Fruit fly (Drosophila melanogaster) whole organism, embryonic: ENCODE measurements around the gene Wee1.
A peak's percentile ranks its signal among the peaks of the same experiment; 100 is the strongest.

ENCODE experiments used
- Ada2b ChIP-seq: fragments of 200-800 bp; sonication (Bioruptor generic); IDR thresholded peaks from 2 replicates; pipeline ENCODE4 v1.3.6; 2022; ENCODE audit warnings: missing biosample characterization, missing genetic modification characterization
- Aef1 ChIP-seq: fragments of 200-800 bp; sonication (Bioruptor generic); IDR thresholded peaks from 3 replicates; pipeline ENCODE4 v1.3.6; 2022; ENCODE audit warnings: missing biosample characterization, missing genetic modification characterization
- CG10267 ChIP-seq: fragments of 200-800 bp; sonication (Bioruptor generic); optimal IDR thresholded peaks from 2 replicates; lab custom pipeline; 2018; ENCODE audit warnings: missing biosample characterization, mild to moderate bottlenecking, missing genetic modification characterization, moderate library complexity
- CG10274 ChIP-seq: fragments of 200-800 bp; sonication (Bioruptor generic); optimal IDR thresholded peaks from 3 replicates; lab custom pipeline; 2017; ENCODE audit warnings: missing biosample characterization, mild to moderate bottlenecking, missing genetic modification characterization
- CG10959 ChIP-seq: fragments of 200-800 bp; sonication (Bioruptor generic); IDR thresholded peaks from 2 replicates; pipeline ENCODE4 v1.3.6; 2022; ENCODE audit warnings: missing biosample characterization, missing genetic modification characterization
- CG13123 ChIP-seq: fragments of 200-800 bp; sonication (Bioruptor generic); optimal IDR thresholded peaks from 2 replicates; lab custom pipeline; 2016; ENCODE audit warnings: missing biosample characterization, missing genetic modification characterization
- CG14014 ChIP-seq: fragments of 200-800 bp; sonication (Bioruptor generic); IDR thresholded peaks from 2 replicates; pipeline ENCODE4 v1.3.6; 2022; ENCODE audit warnings: missing biosample characterization, missing genetic modification characterization
- CG14441 ChIP-seq: fragments of 200-800 bp; sonication (Bioruptor generic); IDR thresholded peaks from 2 replicates; pipeline ENCODE4 v1.3.6; 2022; ENCODE audit warnings: missing biosample characterization, missing genetic modification characterization
- CG15269 ChIP-seq: fragments of 200-800 bp; sonication (Bioruptor generic); optimal IDR thresholded peaks from 2 replicates; lab custom pipeline; 2018; ENCODE audit warnings: missing biosample characterization, mild to moderate bottlenecking, missing genetic modification characterization, moderate library complexity
- CG1603 ChIP-seq: fragments of 200-800 bp; sonication (Bioruptor generic); optimal IDR thresholded peaks from 2 replicates; lab custom pipeline; 2019; ENCODE audit warnings: missing biosample characterization, mild to moderate bottlenecking, missing genetic modification characterization, moderate library complexity
- CG16815 ChIP-seq: fragments of 200-800 bp; sonication (Bioruptor generic); optimal IDR thresholded peaks from 3 replicates; lab custom pipeline; 2017; ENCODE audit warnings: missing biosample characterization, mild to moderate bottlenecking, missing genetic modification characterization
- CG17361 ChIP-seq: fragments of 200-800 bp; sonication (Bioruptor generic); IDR thresholded peaks from 3 replicates; pipeline ENCODE4 v1.3.6; 2022; ENCODE audit warnings: missing biosample characterization, missing genetic modification characterization
- CG17568 ChIP-seq: fragments of 200-800 bp; sonication (Bioruptor generic); optimal IDR thresholded peaks from 2 replicates; lab custom pipeline; 2018; ENCODE audit warnings: missing biosample characterization, mild to moderate bottlenecking, missing genetic modification characterization, moderate library complexity
- CG18764 ChIP-seq: fragments of 200-800 bp; sonication (Bioruptor generic); optimal IDR thresholded peaks from 3 replicates; lab custom pipeline; 2016; ENCODE audit warnings: missing biosample characterization, missing genetic modification characterization
- CG2678 ChIP-seq: fragments of 200-800 bp; sonication (Bioruptor generic); optimal IDR thresholded peaks from 3 replicates; lab custom pipeline; 2019; ENCODE audit warnings: missing biosample characterization, mild to moderate bottlenecking, missing genetic modification characterization, moderate library complexity
- CG30020 ChIP-seq: fragments of 200-800 bp; optimal IDR thresholded peaks from 2 replicates; lab custom pipeline; 2019; ENCODE audit warnings: missing biosample characterization, mild to moderate bottlenecking, missing genetic modification characterization, moderate library complexity
- CG31388 ChIP-seq: fragments of 200-800 bp; sonication (Bioruptor generic); optimal IDR thresholded peaks from 2 replicates; lab custom pipeline; 2016; ENCODE audit warnings: missing biosample characterization, missing genetic modification characterization
- CG3847 ChIP-seq: fragments of 200-800 bp; sonication (Bioruptor generic); IDR thresholded peaks from 2 replicates; pipeline ENCODE4 v1.3.6; 2022; ENCODE audit warnings: missing biosample characterization, missing genetic modification characterization
- CG6791 ChIP-seq: fragments of 200-800 bp; sonication (Bioruptor generic); IDR thresholded peaks from 3 replicates; pipeline ENCODE4 v1.3.6; 2022; ENCODE audit warnings: missing biosample characterization, missing genetic modification characterization; ENCODE audit not compliant: partially characterized antibody
- CG8944 ChIP-seq: fragments of 200-800 bp; sonication (Bioruptor generic); optimal IDR thresholded peaks from 3 replicates; lab custom pipeline; 2016; ENCODE audit warnings: missing biosample characterization, missing genetic modification characterization
- Chrac-16 ChIP-seq: fragments of 200-800 bp; sonication (Bioruptor generic); optimal IDR thresholded peaks from 3 replicates; lab custom pipeline; 2016; ENCODE audit warnings: missing biosample characterization, missing genetic modification characterization
- D ChIP-seq, 2 experiments: fragments of 200-800 bp in 1 of 2; fragments of >200 bp in 1 of 2; sonication (Bioruptor generic) in 1 of 2; optimal IDR thresholded peaks; 2 replicates in 1 of 2; 3 replicates in 1 of 2; lab custom pipeline; 2017; ENCODE audit warnings: mild to moderate bottlenecking in 1 of 2, missing biosample characterization in 1 of 2, missing genetic modification characterization in 1 of 2, missing genetic modification reagents in 1 of 2
- Deaf1 ChIP-seq: fragments of 200-800 bp; optimal IDR thresholded peaks from 3 replicates; lab custom pipeline; 2019; ENCODE audit warnings: missing biosample characterization, mild to moderate bottlenecking, missing genetic modification characterization, moderate library complexity
- Dfd ChIP-seq, 2 experiments: fragments of >200 bp; optimal IDR thresholded peaks; 2 replicates each; lab custom pipeline; 2017; ENCODE audit warnings: missing biosample characterization in 2 of 2, missing genetic modification characterization in 2 of 2
- Dref ChIP-seq: fragments of 200-800 bp; sonication (Bioruptor generic); IDR thresholded peaks from 2 replicates; pipeline ENCODE4 v1.3.6; 2022; ENCODE audit warnings: missing biosample characterization, missing genetic modification characterization
- Drgx ChIP-seq: fragments of 200-800 bp; sonication (Bioruptor generic); IDR thresholded peaks from 2 replicates; pipeline ENCODE4 v1.3.6; 2022; ENCODE audit warnings: missing biosample characterization, missing genetic modification characterization
- Fer1 ChIP-seq: fragments of 200-800 bp; sonication (Bioruptor generic); optimal IDR thresholded peaks from 2 replicates; lab custom pipeline; 2017; ENCODE audit warnings: missing biosample characterization, mild to moderate bottlenecking, missing genetic modification characterization
- Fer3 ChIP-seq: fragments of 200-800 bp; sonication (Bioruptor generic); optimal IDR thresholded peaks from 2 replicates; lab custom pipeline; 2018; ENCODE audit warnings: missing biosample characterization, mild to moderate bottlenecking, missing genetic modification characterization, moderate library complexity
- HLHmδ ChIP-seq: fragments of 200-800 bp; sonication (Bioruptor generic); optimal IDR thresholded peaks from 2 replicates; lab custom pipeline; 2018; ENCODE audit warnings: missing biosample characterization, mild to moderate bottlenecking, missing genetic modification characterization, moderate library complexity
- Hsf ChIP-seq: fragments of 200-800 bp; sonication (Bioruptor generic); optimal IDR thresholded peaks from 3 replicates; lab custom pipeline; 2016; ENCODE audit warnings: missing biosample characterization, missing genetic modification characterization
- Lhr ChIP-seq: fragments of 200-800 bp; sonication (Bioruptor generic); optimal IDR thresholded peaks from 3 replicates; lab custom pipeline; 2017; ENCODE audit warnings: mild to moderate bottlenecking, missing biosample characterization, missing genetic modification reagents, missing genetic modification characterization
- NK7.1 ChIP-seq: fragments of 200-800 bp; sonication (Bioruptor generic); optimal IDR thresholded peaks from 3 replicates; lab custom pipeline; 2016; ENCODE audit warnings: missing biosample characterization, missing genetic modification characterization
- Optix ChIP-seq: fragments of 200-800 bp; sonication (Bioruptor generic); IDR thresholded peaks from 3 replicates; pipeline ENCODE4 v1.3.6; 2022; ENCODE audit warnings: missing biosample characterization, missing genetic modification characterization
- Ssrp ChIP-seq: fragments of 200-800 bp; sonication (Bioruptor generic); optimal IDR thresholded peaks from 2 replicates; lab custom pipeline; 2018; ENCODE audit warnings: missing biosample characterization, mild to moderate bottlenecking, missing genetic modification characterization, moderate library complexity
- Trl ChIP-seq, 3 experiments: fragments of >200 bp in 2 of 3; fragments of 200-800 bp in 1 of 3; sonication (Bioruptor generic) in 1 of 3; optimal IDR thresholded peaks; 2 replicates in 1 of 3; 3 replicates in 2 of 3; lab custom pipeline; 2016 to 2017; ENCODE audit warnings: missing biosample characterization in 1 of 3, missing genetic modification characterization in 1 of 3
- cg ChIP-seq: fragments of 200-800 bp; sonication (Bioruptor generic); optimal IDR thresholded peaks from 3 replicates; lab custom pipeline; 2019; ENCODE audit warnings: missing biosample characterization, mild to moderate bottlenecking, missing genetic modification characterization, moderate library complexity
- eve ChIP-seq, 2 experiments: fragments of >200 bp; optimal IDR thresholded peaks; 2 replicates each; lab custom pipeline; 2017; ENCODE audit warnings: missing biosample characterization in 2 of 2, missing genetic modification characterization in 2 of 2
- ewg ChIP-seq: fragments of 200-800 bp; sonication (Bioruptor generic); optimal IDR thresholded peaks from 3 replicates; lab custom pipeline; 2017; ENCODE audit warnings: mild to moderate bottlenecking, missing biosample characterization, missing genetic modification reagents, missing genetic modification characterization
- fd64A ChIP-seq: fragments of 200-800 bp; sonication (Bioruptor generic); optimal IDR thresholded peaks from 3 replicates; lab custom pipeline; 2018; ENCODE audit warnings: missing biosample characterization, mild to moderate bottlenecking, missing genetic modification characterization
- hbn ChIP-seq: fragments of 200-800 bp; sonication (Bioruptor generic); IDR thresholded peaks from 2 replicates; pipeline ENCODE4 v1.3.6; 2022; ENCODE audit warnings: missing biosample characterization, missing genetic modification characterization; ENCODE audit not compliant: partially characterized antibody
- hth ChIP-seq: fragments of >200 bp; optimal IDR thresholded peaks from 2 replicates; lab custom pipeline; 2017; ENCODE audit warnings: inconsistent platforms
- ken ChIP-seq: fragments of 200-800 bp; sonication (Bioruptor generic); IDR thresholded peaks from 3 replicates; pipeline ENCODE4 v1.3.6; 2022; ENCODE audit warnings: missing biosample characterization, missing genetic modification characterization
- lilli ChIP-seq: fragments of 200-800 bp; sonication (Bioruptor generic); optimal IDR thresholded peaks from 3 replicates; lab custom pipeline; 2016; ENCODE audit warnings: missing biosample characterization, missing genetic modification characterization
- lola ChIP-seq, 3 experiments: fragments of >200 bp in 2 of 3; fragments of 200-800 bp in 1 of 3; sonication (Bioruptor generic) in 1 of 3; optimal IDR thresholded peaks; 2 replicates each; lab custom pipeline; 2017 to 2019; ENCODE audit warnings: missing biosample characterization in 3 of 3, missing genetic modification characterization in 3 of 3, mild to moderate bottlenecking in 1 of 3, moderate library complexity in 1 of 3
- nmo ChIP-seq: fragments of 200-800 bp; sonication (Bioruptor generic); optimal IDR thresholded peaks from 2 replicates; lab custom pipeline; 2018; ENCODE audit warnings: missing biosample characterization, mild to moderate bottlenecking, missing genetic modification characterization, moderate library complexity
- otp ChIP-seq: fragments of 200-800 bp; sonication (Bioruptor generic); IDR thresholded peaks from 3 replicates; pipeline ENCODE4, ENCODE4 v1.3.6; 2022; ENCODE audit warnings: missing biosample characterization, missing genetic modification characterization
- slou ChIP-seq: fragments of 200-800 bp; sonication (Bioruptor generic); optimal IDR thresholded peaks from 3 replicates; lab custom pipeline; 2016; ENCODE audit warnings: missing biosample characterization, missing genetic modification characterization
- slp2 ChIP-seq: fragments of 200-800 bp; sonication (Bioruptor generic); optimal IDR thresholded peaks from 2 replicates; lab custom pipeline; 2016; ENCODE audit warnings: missing biosample characterization, missing genetic modification characterization
- twi ChIP-seq: fragments of 200-800 bp; optimal IDR thresholded peaks from 2 replicates; lab custom pipeline; 2019; ENCODE audit warnings: missing biosample characterization, mild to moderate bottlenecking, missing genetic modification characterization, moderate library complexity
- yki ChIP-seq: fragments of >200 bp; optimal IDR thresholded peaks from 3 replicates; lab custom pipeline; 2018
- zf30C ChIP-seq: fragments of 200-800 bp; sonication (Bioruptor generic); optimal IDR thresholded peaks from 3 replicates; lab custom pipeline; 2018; ENCODE audit warnings: missing biosample characterization, mild to moderate bottlenecking, missing genetic modification characterization

Wee1 gene

dm6 chr2L:6956725-6957124, 42.8 kb upstream of the Wee1 start, which contains the start of the genes CG13775 and CG3430 (continued):
- TF ChIP-seq CG17361 (GFP tag; lab: Robert Waterston, UW) (no peak), Deaf1 (tag; lab: Kevin White, UChicago) (no peak), Fer3 (tag; lab: Kevin White, UChicago) (no peak), CG14014 (GFP tag; lab: Robert Waterston, UW) (peak; percentile 33; the same call in 1 of the 2 replicates), otp (GFP tag; lab: Robert Waterston, UW) (no peak), CG2678 (tag; lab: Kevin White, UChicago) (no peak), CG1603 (no peak), HLHmδ (GFP tag; lab: Kevin White, UChicago) (no peak), fd64A (GFP tag; lab: Kevin White, UChicago) (no peak), CG30020 (tag; lab: Kevin White, UChicago) (peak; percentile 17), CG13123 (GFP tag; lab: Kevin White, UChicago) (no peak), CG10274 (no peak), lilli (GFP tag; lab: Kevin White, UChicago) (no peak), CG3847 (GFP tag; lab: Robert Waterston, UW) (peak; percentile 24; the same call in 1 of the 2 replicates), ken (GFP tag; lab: Robert Waterston, UW) (0 out of 3 replicates have a peak, but pooled peaks have one; percentile 32), lola (GFP tag; optimal IDR thresholded peaks at IDR 0.05; lab: Kevin White, UChicago) (no peak), CG8944 (GFP tag; lab: Kevin White, UChicago) (no peak), CG16815 (no peak), Aef1 (no peak), twi (tag; lab: Kevin White, UChicago) (no peak), yki (lab: Kevin White, UChicago) (no peak), Ssrp (tag; lab: Kevin White, UChicago) (no peak), hth (lab: Kevin White, UChicago) (no peak), CG6791 (peak; percentile 56; the same call in 2 of the 3 replicates), Drgx (GFP tag; lab: Robert Waterston, UW) (no peak), CG15269 (no peak), Dfd (GFP tag; optimal IDR thresholded peaks at IDR 0.05; lab: Kevin White, UChicago) (no peak), Hsf (GFP tag; lab: Kevin White, UChicago) (peak; percentile 25), CG10959 (no peak), ewg (no peak), slou (GFP tag; lab: Kevin White, UChicago) (no peak), hbn (peak; percentile 65), nmo (GFP tag; lab: Kevin White, UChicago) (peak; percentile 43), CG10267 (tag; lab: Kevin White, UChicago) (peak; percentile 14), Lhr (no peak), D (optimal IDR thresholded peaks at IDR 0.05; lab: Kevin White, UChicago) (no peak), D (GFP tag; optimal IDR thresholded peaks at IDR 0.05; lab: Kevin White, UChicago) (no peak), Fer1 (GFP tag; lab: Kevin White, UChicago) (peak; percentile 34), CG17568 (GFP tag; lab: Kevin White, UChicago) (no peak), Optix (GFP tag; lab: Robert Waterston, UW) (no peak), CG14441 (GFP tag; lab: Robert Waterston, UW) (no peak), slp2 (GFP tag; lab: Kevin White, UChicago) (no peak), eve (GFP tag; optimal IDR thresholded peaks at IDR 0.05; lab: Kevin White, UChicago) (no peak), Ada2b (GFP tag; lab: Robert Waterston, UW) (no peak), cg (GFP tag; lab: Kevin White, UChicago) (no peak), Chrac-16 (GFP tag; lab: Kevin White, UChicago) (peak; percentile 29), CG18764 (GFP tag; lab: Kevin White, UChicago) (no peak), NK7.1 (GFP tag; lab: Kevin White, UChicago) (no peak), zf30C (no peak), CG31388 (GFP tag; lab: Kevin White, UChicago) (no peak), Dref (peak; percentile 81), Trl (optimal IDR thresholded peaks at IDR 0.05; lab: Kevin White, UChicago) (no peak), Trl (GFP tag; optimal IDR thresholded peaks at IDR 0.05; lab: Kevin White, UChicago) (peak; percentile 42)
